Fruit fly (Drosophila melanogaster) ovary, adult (tissue): ENCODE measurements around the gene CG7290.

Experiments used
- CG17801 ChIP-seq: fragments of 200-800 bp; optimal IDR thresholded peaks from 2 replicates; lab custom pipeline; 2019; ENCODE audit warnings: missing biosample characterization, mild to moderate bottlenecking, missing genetic modification characterization, moderate library complexity; ENCODE audit not compliant: partially characterized antibody

Gene CG7290

DNA sequence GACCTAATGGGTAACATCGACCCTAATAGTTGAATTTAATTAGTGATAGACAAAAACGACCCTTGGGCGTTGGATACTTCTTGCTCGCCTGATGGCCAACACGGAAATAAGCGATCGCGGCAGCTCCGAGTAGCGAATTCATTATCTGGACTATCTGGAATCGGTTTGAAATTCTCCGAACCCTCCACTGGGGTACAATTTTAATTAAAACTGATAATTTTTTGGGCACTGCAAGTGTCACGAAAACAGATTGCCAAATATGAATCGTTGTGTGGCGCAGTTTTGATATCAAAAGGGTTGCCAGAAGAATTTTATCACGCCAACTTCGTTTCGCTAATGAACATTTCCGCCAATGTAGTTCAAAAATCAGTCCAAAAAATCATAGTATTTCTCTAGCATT, 4.0 kb upstream of the CG7290 start:
- no peak for TF ChIP-seq CG17801 (GFP tag; lab: Kevin White, UChicago)

DNA sequence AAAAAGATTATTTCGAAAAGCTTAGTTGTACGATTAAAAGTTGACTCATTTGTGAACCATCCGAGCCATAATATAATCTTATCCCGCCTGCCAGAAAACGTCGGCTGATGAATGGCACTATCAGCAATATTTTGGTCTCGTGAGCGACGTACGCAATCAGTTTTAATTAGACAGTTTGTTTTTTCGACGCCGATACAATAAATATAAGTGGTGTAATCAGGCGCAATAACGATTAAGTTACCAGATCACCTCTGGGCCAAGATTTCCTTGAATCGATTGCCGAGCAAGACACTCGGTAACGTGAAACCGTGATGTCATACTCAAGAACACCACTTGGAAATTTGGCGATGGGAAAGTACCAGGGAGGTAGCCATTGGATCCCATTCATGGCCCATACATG, 3.2 kb upstream of the CG7290 start:
- no peak for TF ChIP-seq CG17801 (GFP tag; lab: Kevin White, UChicago)

DNA sequence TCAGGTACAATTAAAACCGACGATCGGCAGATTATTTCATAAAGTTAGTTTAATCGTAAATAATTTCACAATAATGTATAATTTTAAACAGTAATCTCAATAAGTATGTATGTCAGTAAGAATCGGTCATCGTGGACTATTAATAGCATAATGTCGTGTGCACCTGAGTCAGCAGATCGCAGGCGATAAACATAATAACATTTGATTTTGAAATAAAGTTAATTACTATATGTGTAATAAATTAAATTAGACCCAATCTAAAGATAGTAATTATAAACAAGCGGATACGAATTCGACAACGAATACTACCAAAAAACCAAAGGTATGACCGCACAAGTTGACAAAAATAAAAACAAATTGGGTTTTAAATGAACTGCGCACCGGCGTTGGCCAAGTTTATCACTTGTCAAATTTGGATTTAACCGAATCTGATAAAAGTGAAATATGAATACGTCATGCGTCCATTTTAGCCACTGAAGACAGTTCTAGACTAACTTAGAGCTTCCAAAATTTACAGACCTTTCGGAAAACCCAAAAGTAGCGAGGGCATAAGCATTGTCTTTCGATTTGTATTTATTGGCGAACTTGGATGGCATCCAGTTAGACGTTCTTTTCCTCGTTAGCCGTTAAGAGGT, 1.2 kb upstream of the CG7290 start, which contains the start of gene CG6996:
TSS of gene CG6996 (plus strand) at position 585 of the 635 bp plus-strand sequence.
- TF ChIP-seq CG17801 (GFP tag; lab: Kevin White, UChicago): no peak

DNA sequence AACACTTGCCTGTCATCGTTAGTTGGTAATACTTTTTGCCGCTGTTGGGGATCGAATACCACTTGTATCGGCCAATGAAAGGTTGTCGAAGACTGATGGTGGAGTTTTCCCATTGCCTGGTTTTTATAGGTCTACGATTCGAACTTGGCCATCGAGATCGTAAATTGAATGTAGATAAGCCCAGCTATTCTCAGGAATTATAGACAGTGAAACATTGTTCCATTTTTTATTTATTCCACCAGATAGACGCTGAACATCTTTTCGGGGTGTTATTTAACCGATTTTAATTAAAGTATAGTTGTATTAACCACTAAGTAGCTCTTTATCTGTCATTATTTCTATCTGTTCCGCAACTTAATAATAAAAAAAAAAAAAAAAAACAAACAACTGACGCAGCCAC, 2.3 kb downstream of the CG7290 start, which contains the start of gene CG7298:
TSS of gene CG7298 (minus strand) at position 101 of the 400 bp plus-strand sequence.
- TF ChIP-seq CG17801 (GFP tag; lab: Kevin White, UChicago): no peak

DNA sequence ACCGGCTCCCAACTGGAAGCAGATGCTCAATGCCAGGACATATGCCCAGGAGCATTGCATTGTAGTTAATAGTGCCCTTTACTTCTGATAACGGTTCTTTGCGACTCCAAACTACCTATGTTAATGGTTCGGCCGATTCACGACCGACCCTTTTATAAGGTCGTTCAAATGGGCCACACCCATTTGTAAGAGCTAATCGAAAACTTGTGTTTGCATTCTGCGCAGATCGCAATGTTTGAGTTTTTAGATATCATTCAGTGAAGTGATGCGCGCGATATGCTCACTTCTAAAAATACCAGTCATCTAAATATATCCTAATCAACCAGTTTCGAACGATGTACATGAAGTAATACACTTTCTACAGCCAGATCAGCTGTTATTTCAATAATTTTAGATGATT, 4.3 kb downstream of the CG7290 start, which contains the start of gene obst-F:
TSS of gene obst-F (minus strand) at position 101 of the 400 bp plus-strand sequence.
- TF ChIP-seq CG17801 (GFP tag; lab: Kevin White, UChicago): no peak

DNA sequence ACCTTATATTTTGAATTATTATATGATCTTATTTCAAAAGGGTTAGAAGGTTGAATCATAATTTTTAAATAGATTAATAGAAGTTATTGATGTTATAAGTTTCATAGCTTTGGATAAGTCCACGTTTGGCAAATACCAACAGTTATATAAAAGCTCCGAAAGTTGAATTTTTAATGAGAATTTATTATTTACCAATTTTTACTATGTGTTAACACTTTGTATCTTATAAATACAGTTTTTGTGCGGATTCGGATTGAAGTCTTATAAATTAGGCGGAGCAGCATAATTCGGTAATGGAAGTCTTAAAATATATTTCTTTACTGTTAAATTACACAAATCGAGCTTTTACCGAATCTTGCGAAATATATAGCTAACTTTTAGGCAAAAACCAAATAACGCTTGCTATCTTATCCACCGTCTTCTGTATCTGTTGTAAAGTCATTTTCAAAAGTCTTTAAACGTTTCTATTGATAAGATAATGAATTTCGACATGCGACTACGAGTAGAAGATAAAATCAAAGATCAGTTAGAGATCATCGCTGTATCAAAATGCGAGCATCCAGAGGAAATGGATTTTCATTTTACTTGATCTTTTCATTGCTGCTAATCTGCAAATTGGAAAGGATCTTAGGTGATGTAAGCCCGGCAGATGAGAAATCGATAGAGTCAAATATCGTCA, 6.1 kb downstream of the CG7290 start, which contains the start of gene CG42833:
TSS of gene CG42833 (plus strand) at position 525 of the 679 bp plus-strand sequence.
- TF ChIP-seq CG17801 (GFP tag; lab: Kevin White, UChicago): no peak

DNA sequence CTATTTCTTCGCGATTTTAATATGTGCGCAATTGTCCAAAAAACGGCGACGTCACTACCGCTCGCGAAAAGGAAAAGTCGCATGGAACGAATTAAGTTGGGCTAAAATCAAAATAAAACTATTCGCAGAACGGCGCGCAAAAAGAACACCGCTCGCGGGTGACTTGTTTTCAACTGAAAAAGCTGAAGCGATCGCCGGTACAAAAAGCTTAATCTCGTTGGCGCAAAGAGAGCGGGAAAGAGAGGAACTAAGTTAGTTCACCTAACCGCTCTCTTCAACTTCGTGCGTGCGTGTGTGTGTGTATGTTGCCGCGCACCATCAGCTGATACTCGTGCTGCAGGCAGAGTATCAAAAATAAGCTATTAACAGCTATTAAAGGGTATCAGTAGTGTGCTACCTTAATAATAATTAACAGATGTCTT, 7.7 kb downstream of the CG7290 start, which contains the start of gene CG42674:
TSS of gene CG42674 (minus strand) at position 180 of the 422 bp plus-strand sequence.
- peak; percentile 69 for TF ChIP-seq CG17801 (GFP tag; lab: Kevin White, UChicago)

DNA sequence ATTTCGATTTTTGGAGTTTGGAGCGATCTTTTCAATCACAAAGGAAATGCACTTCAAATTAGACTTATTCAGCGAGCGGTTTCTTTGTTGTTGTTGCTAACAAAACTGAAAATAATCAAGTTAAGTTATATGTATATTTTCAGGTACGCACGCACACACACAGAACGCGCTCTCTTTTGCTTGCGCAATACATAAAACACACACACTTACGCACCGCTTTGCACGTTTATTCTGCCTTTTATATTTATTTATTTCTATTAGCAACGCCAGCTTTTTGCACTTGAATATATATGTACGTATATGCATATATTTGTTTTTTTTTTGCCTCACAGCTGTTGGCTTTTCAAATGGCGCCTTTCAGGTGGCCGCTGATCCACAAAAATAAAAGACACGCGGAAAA, 8.1 kb downstream of the CG7290 start:
- no peak for TF ChIP-seq CG17801 (GFP tag; lab: Kevin White, UChicago)

DNA sequence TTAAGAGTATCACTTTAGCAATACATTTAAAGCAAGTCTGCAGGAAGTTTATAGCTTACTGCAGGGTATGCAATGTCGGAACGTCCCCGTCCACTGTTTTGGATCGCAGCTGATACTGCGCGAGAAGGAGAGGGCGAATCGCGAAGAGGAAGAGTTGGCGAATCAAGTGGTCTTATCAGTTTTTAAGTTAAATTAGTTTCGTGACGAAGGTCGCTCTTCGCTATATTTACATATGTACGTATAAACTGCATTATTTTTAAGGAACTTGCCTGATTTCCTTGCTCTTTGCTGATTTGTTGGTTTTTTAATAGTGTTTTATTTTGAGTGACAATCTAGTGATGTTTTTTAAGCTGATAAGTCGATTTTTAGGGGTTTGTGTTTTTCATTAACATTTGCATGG, 8.6 kb downstream of the CG7290 start:
- TF ChIP-seq CG17801 (GFP tag; lab: Kevin White, UChicago): no peak

DNA sequence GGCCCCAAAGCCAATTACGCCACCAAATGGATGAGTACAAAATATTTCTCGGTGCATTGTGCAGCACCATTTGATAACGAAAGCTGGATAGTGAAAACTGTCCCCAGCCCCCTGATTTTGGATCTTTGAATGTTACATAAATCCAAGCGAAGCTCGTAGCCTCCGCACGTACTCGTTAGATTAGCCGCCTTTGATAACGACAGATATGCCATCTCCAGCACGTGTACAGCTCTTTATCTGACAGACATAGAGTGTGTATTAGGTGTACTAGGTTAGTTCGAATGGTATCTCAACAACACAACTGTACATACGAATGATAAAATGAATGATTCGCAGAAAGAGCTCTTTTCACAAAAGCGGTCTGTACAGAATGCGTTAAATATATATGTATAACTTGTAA, 9.5 kb downstream of the CG7290 start:
- TF ChIP-seq CG17801 (GFP tag; lab: Kevin White, UChicago): no peak

DNA sequence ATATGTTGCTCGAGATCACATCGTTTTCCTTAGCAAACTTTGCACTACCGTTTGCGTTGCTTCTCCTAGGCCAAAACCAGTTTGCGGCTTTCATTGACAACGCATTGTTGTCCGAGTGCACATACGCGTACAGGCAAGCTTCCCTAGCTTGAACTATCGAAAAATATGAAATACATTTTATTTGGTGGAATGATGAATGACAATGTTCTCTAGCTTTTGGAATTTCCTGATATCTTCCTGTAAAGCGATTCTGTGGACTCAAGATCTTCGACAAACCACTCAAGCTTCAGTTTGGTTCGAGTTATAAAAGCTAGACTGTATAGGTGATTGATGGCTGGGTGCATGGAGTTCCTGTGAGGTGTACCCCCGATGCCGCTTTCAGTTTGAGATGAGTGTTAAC, 10.0 kb downstream of the CG7290 start:
- TF ChIP-seq CG17801 (GFP tag; lab: Kevin White, UChicago): no peak

DNA sequence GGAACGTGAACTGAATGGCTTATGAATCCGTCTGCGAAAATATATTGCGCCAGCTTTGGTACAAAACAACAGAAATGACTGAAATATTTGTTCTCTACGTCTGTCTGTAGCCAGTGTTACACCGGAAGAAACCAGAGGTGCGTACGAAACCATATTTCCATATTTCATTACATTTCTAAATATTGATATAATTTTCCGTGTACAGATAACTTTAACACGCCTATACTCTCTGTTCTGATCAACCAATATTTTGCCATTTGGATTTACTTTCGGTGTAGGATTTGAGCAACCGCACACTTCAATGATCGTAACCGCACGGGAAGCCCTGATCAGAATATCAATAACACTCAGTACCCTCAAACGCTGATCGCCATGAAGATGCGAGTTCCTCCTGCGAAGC, 11.1 kb downstream of the CG7290 start:
- no peak for TF ChIP-seq CG17801 (GFP tag; lab: Kevin White, UChicago)

DNA sequence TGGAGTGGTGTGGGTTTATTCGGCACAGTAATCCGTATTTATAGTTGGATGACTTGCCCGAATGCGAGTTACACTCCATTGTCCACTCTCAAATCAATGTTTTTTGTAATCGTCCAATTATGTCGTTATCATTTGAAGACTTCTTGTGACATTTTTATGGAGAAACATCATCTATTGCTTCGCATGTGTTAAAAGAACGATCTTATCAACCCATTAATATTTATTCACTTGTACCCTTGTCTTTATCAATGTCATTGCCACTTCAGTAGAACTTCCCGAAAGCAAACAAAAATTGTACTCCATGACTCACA, 12.1 kb downstream of the CG7290 start:
- TF ChIP-seq CG17801 (GFP tag; lab: Kevin White, UChicago): no peak

DNA sequence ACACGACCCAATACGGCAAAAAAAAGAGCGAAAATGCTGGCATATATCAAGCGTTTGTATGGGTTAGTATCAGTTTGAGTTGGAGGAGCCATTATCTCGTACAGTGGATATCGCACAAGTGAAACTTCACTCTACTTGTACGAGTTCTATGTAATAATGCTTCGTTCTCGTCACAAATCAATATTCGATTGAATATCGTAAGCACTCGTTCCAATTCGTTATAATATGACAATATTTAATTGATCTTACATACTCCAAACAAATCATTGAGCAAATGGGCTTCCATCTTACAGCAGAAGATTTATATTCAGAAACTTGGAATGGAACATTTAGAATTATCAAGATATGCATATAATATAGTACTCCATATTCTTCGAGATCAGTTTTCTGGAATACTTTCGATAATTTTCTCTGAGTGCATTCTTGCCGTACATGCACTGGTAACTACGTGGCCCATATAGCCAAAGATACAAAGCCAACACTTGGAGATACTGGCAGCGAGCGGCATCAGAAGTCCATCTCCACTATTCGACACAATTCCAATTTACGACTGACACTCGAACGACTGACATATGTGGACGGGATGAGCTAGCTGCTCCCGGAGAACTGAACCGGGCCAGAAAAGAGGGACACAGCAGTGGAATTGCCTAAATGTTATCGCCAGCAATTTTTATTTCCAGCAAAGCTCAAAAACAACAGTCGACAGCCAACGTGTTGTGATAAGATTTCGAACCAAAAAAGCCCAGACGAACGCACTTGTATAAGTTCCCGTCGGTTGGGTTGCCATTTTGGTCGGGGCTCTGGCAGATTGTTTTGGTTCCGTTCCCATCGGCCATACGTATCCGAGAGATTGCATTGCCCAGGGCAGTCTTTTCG, 12.7 kb downstream of the CG7290 start:
- TF ChIP-seq CG17801 (GFP tag; lab: Kevin White, UChicago): no peak

DNA sequence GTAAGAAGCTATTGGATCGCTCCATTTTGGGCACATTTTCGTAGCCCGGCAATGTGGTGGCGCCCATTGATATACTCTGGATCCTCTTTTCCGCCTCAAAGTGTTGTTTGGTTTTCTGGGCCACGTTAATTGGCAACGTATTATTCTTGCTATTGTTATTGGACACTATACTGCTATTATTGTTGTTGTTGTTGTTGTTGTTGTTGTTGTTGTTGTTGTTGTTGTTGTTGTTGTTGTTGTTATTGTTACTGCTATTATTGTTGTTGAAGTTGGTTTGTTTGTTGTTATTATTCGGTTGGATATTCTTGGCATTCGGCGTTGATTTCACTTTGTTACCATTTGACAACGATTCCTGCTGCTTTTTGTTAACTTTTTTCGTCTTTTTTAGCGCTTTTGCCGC, 14.0 kb downstream of the CG7290 start:
- TF ChIP-seq CG17801 (GFP tag; lab: Kevin White, UChicago): no peak
